Worm (Caenorhabditis elegans) whole organism, L3 larva: Measurements from ENCODE around the gene srw-124.

ENCODE experiments used
- R02D3.7 ChIP-seq: fragments of 150-350 bp; optimal IDR thresholded peaks from 2 replicates; lab custom pipeline; 2014; ENCODE audit warnings: missing biosample characterization, missing genetic modification characterization
- aly-2 ChIP-seq: fragments of 150-350 bp; optimal IDR thresholded peaks from 2 replicates; lab custom pipeline; 2014; ENCODE audit warnings: missing biosample characterization, missing genetic modification characterization
- ceh-16 ChIP-seq: sonication (generic microtip); optimal IDR thresholded peaks from 2 replicates; lab custom pipeline; 2017; ENCODE audit warnings: missing biosample characterization, missing genetic modification characterization
- ceh-28 ChIP-seq: fragments of 150-350 bp; optimal IDR thresholded peaks from 2 replicates; lab custom pipeline; 2014; ENCODE audit warnings: missing biosample characterization, missing genetic modification reagents, missing genetic modification characterization
- egl-27 ChIP-seq: sonication (generic microtip); optimal IDR thresholded peaks from 4 replicates; lab custom pipeline; 2017; ENCODE audit warnings: missing biosample characterization, missing genetic modification reagents, missing genetic modification characterization
- egl-5 ChIP-seq: fragments of 150-350 bp; optimal IDR thresholded peaks from 2 replicates; lab custom pipeline; 2017; ENCODE audit warnings: missing biosample characterization, missing genetic modification reagents, missing genetic modification characterization, inconsistent platforms
- elt-2 ChIP-seq: sonication (generic microtip); optimal IDR thresholded peaks from 2 replicates; lab custom pipeline; 2016; ENCODE audit warnings: missing genetic modification reagents, mild to moderate bottlenecking, missing genetic modification characterization, missing compliant biosample characterization
- elt-3 ChIP-seq, 3 experiments: fragments of 150-350 bp in 1 of 3; sonication (generic microtip) in 2 of 3; optimal IDR thresholded peaks; 2 replicates in 2 of 3; 4 replicates in 1 of 3; lab custom pipeline; 2014 to 2017; ENCODE audit warnings: missing biosample characterization in 3 of 3, missing genetic modification characterization in 3 of 3
- eor-1 ChIP-seq, 2 experiments: fragments of 150-350 bp; optimal IDR thresholded peaks; 2 replicates each; lab custom pipeline; 2014 to 2018; ENCODE audit warnings: missing biosample characterization in 2 of 2, missing genetic modification characterization in 2 of 2
- fkh-10 ChIP-seq: sonication (generic microtip); optimal IDR thresholded peaks from 2 replicates; lab custom pipeline; 2017; ENCODE audit warnings: missing biosample characterization, missing genetic modification reagents, missing genetic modification characterization
- fos-1 ChIP-seq: fragments of 150-350 bp; optimal IDR thresholded peaks from 2 replicates; lab custom pipeline; 2014; ENCODE audit warnings: missing biosample characterization, missing genetic modification characterization
- hmg-11 ChIP-seq: sonication (generic microtip); optimal IDR thresholded peaks from 2 replicates; lab custom pipeline; 2016; ENCODE audit warnings: missing genetic modification characterization, missing compliant biosample characterization
- jun-1 ChIP-seq: fragments of 150-350 bp; optimal IDR thresholded peaks from 2 replicates; lab custom pipeline; 2014; ENCODE audit warnings: missing biosample characterization, missing genetic modification reagents, missing genetic modification characterization
- lin-15B ChIP-seq: fragments of 150-350 bp; optimal IDR thresholded peaks from 2 replicates; lab custom pipeline; 2014; ENCODE audit warnings: missing biosample characterization, missing genetic modification characterization
- lsy-12 ChIP-seq: sonication (generic microtip); optimal IDR thresholded peaks from 2 replicates; lab custom pipeline; 2016; ENCODE audit warnings: mild to moderate bottlenecking, missing genetic modification characterization, missing compliant biosample characterization
- mdl-1 ChIP-seq: fragments of 150-350 bp; optimal IDR thresholded peaks from 2 replicates; lab custom pipeline; 2014; ENCODE audit warnings: missing biosample characterization, missing genetic modification characterization
- nfya-1 ChIP-seq: sonication (generic microtip); optimal IDR thresholded peaks from 2 replicates; lab custom pipeline; 2017; ENCODE audit warnings: missing genetic modification characterization, mild to moderate bottlenecking, missing compliant biosample characterization, antibody characterized with exemption, moderate library complexity; ENCODE audit not compliant: insufficient read depth
- nhr-11 ChIP-seq: fragments of 150-350 bp; optimal IDR thresholded peaks from 2 replicates; lab custom pipeline; 2014; ENCODE audit warnings: missing biosample characterization, missing genetic modification characterization
- nhr-12 ChIP-seq: fragments of 150-350 bp; optimal IDR thresholded peaks from 2 replicates; lab custom pipeline; 2014; ENCODE audit warnings: missing biosample characterization, missing genetic modification characterization
- nhr-23 ChIP-seq: fragments of 150-350 bp; optimal IDR thresholded peaks from 2 replicates; lab custom pipeline; 2014; ENCODE audit warnings: missing biosample characterization, missing genetic modification reagents, missing genetic modification characterization
- nhr-237 ChIP-seq: fragments of 150-350 bp; optimal IDR thresholded peaks from 2 replicates; lab custom pipeline; 2014; ENCODE audit warnings: missing biosample characterization, missing genetic modification characterization
- nhr-25 ChIP-seq: sonication (generic microtip); optimal IDR thresholded peaks from 2 replicates; lab custom pipeline; 2017; ENCODE audit warnings: missing biosample characterization, missing genetic modification characterization
- nhr-28 ChIP-seq: fragments of 150-350 bp; optimal IDR thresholded peaks from 2 replicates; lab custom pipeline; 2014; ENCODE audit warnings: missing biosample characterization, missing genetic modification characterization
- nhr-43 ChIP-seq: sonication (generic microtip); optimal IDR thresholded peaks from 2 replicates; lab custom pipeline; 2016; ENCODE audit warnings: mild to moderate bottlenecking, missing genetic modification characterization, missing compliant biosample characterization; ENCODE audit not compliant: poor library complexity, severe bottlenecking
- nhr-67 ChIP-seq: fragments of 150-350 bp; optimal IDR thresholded peaks from 2 replicates; lab custom pipeline; 2014; ENCODE audit warnings: missing biosample characterization, missing genetic modification characterization
- nhr-76 ChIP-seq: fragments of 150-350 bp; sonication (generic microtip); optimal IDR thresholded peaks from 5 replicates; lab custom pipeline; 2014; ENCODE audit warnings: missing biosample characterization, missing genetic modification characterization
- nhr-77 ChIP-seq: fragments of 150-350 bp; optimal IDR thresholded peaks from 2 replicates; lab custom pipeline; 2014; ENCODE audit warnings: missing biosample characterization, missing genetic modification characterization
- pha-4 ChIP-seq: fragments of 150-350 bp; optimal IDR thresholded peaks from 2 replicates; lab custom pipeline; 2014; ENCODE audit warnings: missing biosample characterization, missing genetic modification reagents, missing genetic modification characterization
- pqm-1 ChIP-seq: fragments of 150-350 bp; optimal IDR thresholded peaks from 2 replicates; lab custom pipeline; 2017; ENCODE audit warnings: missing biosample characterization, missing genetic modification characterization, inconsistent platforms
- skn-1 ChIP-seq: fragments of 150-350 bp; optimal IDR thresholded peaks from 2 replicates; lab custom pipeline; 2014; ENCODE audit warnings: missing biosample characterization, missing genetic modification characterization
- snpc-4 ChIP-seq: fragments of 150-350 bp; optimal IDR thresholded peaks from 2 replicates; lab custom pipeline; 2014; ENCODE audit warnings: missing biosample characterization, missing genetic modification characterization
- tbx-2 ChIP-seq: sonication (generic microtip); optimal IDR thresholded peaks from 2 replicates; lab custom pipeline; 2016; ENCODE audit warnings: mild to moderate bottlenecking, missing genetic modification characterization, missing compliant biosample characterization
- unc-39 ChIP-seq: sonication (generic microtip); optimal IDR thresholded peaks from 4 replicates; lab custom pipeline; 2017; ENCODE audit warnings: missing biosample characterization, missing genetic modification characterization
- unc-62 ChIP-seq: fragments of 150-350 bp; sonication (generic microtip); optimal IDR thresholded peaks from 4 replicates; lab custom pipeline; 2014; ENCODE audit warnings: missing biosample characterization, missing genetic modification reagents, missing genetic modification characterization
- zag-1 ChIP-seq: fragments of 150-350 bp; optimal IDR thresholded peaks from 2 replicates; lab custom pipeline; 2014; ENCODE audit warnings: missing biosample characterization, missing genetic modification characterization
- ztf-11 ChIP-seq: fragments of 150-350 bp; optimal IDR thresholded peaks from 2 replicates; lab custom pipeline; 2014; ENCODE audit warnings: missing biosample characterization, missing genetic modification characterization
- ztf-4 ChIP-seq: fragments of 150-350 bp; optimal IDR thresholded peaks from 2 replicates; lab custom pipeline; 2014; ENCODE audit warnings: missing biosample characterization, missing genetic modification characterization

srw-124 gene

DNA sequence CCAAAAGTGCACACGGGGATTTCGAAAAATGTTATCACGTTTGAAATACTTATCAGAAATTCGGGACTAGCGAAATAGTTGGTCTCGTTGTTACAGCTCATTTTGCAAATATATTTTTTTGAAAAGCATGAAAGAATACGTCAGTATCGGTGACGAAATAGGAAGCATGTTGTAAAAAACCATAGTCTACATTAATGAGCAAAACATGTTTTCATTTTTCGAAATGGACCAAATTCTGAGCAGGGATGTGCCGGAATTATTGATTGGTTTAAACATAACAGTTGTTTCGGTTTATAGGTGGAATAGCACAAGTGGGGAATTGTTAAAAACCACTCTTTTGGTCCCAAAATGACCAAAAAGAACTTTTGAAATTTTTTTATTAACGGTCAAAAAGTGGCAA, 42.3 kb upstream of the srw-124 start, which contains the start of gene srh-247:
Gene srh-247, minus strand, starts transcription at position 101 of the 400 bp plus-strand sequence.
- no peak for TF ChIP-seq ztf-4
- no peak for TF ChIP-seq nhr-67 (tag; lab: Kevin White, UChicago)
- TF ChIP-seq nhr-237 (tag; lab: Kevin White, UChicago) = no peak
- TF ChIP-seq eor-1 (tag; optimal IDR thresholded peaks at IDR 0.05; lab: Kevin White, UChicago) = no peak
- no peak for TF ChIP-seq nhr-11
- TF ChIP-seq fos-1 (tag; lab: Kevin White, UChicago) = no peak
- no peak for TF ChIP-seq pqm-1
- TF ChIP-seq nhr-77 (tag; lab: Kevin White, UChicago) = no peak
- no peak for TF ChIP-seq unc-39 (tag; lab: Kevin White, UChicago)
- no peak for TF ChIP-seq R02D3.7
- TF ChIP-seq ceh-28 (tag; lab: Kevin White, UChicago) = no peak
- TF ChIP-seq tbx-2 (tag; lab: Kevin White, UChicago) = no peak
- TF ChIP-seq snpc-4 (tag; lab: Kevin White, UChicago) = no peak
- no peak for TF ChIP-seq nhr-25 (tag; lab: Kevin White, UChicago)
- no peak for TF ChIP-seq elt-2 (tag; lab: Kevin White, UChicago)
- no peak for TF ChIP-seq nhr-28 (tag; lab: Kevin White, UChicago)
- TF ChIP-seq ceh-16 = no peak
- TF ChIP-seq egl-27 (tag; lab: Kevin White, UChicago) = no peak
- no peak for TF ChIP-seq jun-1 (tag; lab: Kevin White, UChicago)

DNA sequence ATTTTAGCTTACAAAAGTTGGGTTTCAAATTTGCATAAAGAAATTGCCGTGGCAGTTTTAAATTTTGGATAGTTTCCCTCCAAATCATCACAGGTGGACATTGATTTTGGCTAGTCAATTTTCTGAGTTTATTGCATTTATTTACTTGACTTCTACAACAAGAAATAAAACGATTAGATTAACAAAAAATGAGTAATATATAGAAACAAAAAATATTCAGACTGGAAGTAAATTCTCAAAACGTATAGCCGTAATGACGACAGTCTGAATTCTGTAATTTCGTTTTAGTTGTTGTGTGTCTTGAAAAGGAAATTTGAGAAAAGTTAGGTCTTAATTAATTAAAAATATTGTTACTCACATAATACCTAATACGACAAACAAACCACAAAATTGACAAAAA, 37.9 kb upstream of the srw-124 start, which contains the start of gene srw-141:
Gene srw-141, minus strand, starts transcription at position 101 of the 400 bp plus-strand sequence.
- no peak for TF ChIP-seq nhr-11
- no peak for TF ChIP-seq mdl-1 (tag; lab: Kevin White, UChicago)
- TF ChIP-seq nhr-237 (tag; lab: Kevin White, UChicago) = no peak
- TF ChIP-seq nfya-1 (tag; lab: Kevin White, UChicago) = no peak
- no peak for TF ChIP-seq tbx-2 (tag; lab: Kevin White, UChicago)
- TF ChIP-seq nhr-25 (tag; lab: Kevin White, UChicago) = no peak
- TF ChIP-seq jun-1 (tag; lab: Kevin White, UChicago) = no peak
- TF ChIP-seq hmg-11 (tag; lab: Kevin White, UChicago) = no peak
- TF ChIP-seq lsy-12 (tag; lab: Kevin White, UChicago) = no peak
- no peak for TF ChIP-seq egl-27 (tag; lab: Kevin White, UChicago)
- no peak for TF ChIP-seq ceh-28 (tag; lab: Kevin White, UChicago)
- no peak for TF ChIP-seq ceh-16
- TF ChIP-seq pha-4 (tag; lab: Kevin White, UChicago) = no peak
- TF ChIP-seq nhr-43 = no peak
- TF ChIP-seq, all 47 proteins: peak for 0

DNA sequence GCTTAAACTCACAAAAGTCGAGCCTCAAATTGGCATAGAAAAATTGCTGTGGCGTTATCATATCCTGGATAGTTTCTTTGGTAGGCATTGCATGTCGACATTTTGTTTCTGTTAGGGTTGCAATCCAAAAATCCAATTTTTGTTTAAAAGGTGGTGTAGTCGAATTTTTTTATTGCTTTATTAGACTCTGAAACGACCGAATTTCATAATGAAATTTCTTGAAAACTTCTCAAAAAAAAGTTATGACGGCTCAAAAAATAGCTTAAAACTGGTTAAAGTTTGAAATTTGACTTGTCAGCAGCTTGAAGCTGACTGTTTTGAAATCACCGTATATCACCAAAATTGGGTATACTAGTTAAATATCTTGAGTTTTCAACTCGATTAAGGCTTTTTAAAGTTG, 35.0 kb upstream of the srw-124 start, which contains the start of gene srw-143:
Gene srw-143, minus strand, starts transcription at position 101 of the 400 bp plus-strand sequence.
- TF ChIP-seq nhr-12 (tag; lab: Kevin White, UChicago) (no peak), aly-2 (no peak), nhr-67 (tag; lab: Kevin White, UChicago) (no peak), nhr-28 (tag; lab: Kevin White, UChicago) (no peak), nhr-76 (tag; lab: Kevin White, UChicago) (no peak), ceh-28 (tag; lab: Kevin White, UChicago) (no peak), lsy-12 (tag; lab: Kevin White, UChicago) (no peak), elt-2 (tag; lab: Kevin White, UChicago) (no peak), ztf-11 (tag; lab: Kevin White, UChicago) (no peak), nhr-23 (tag; lab: Kevin White, UChicago) (no peak), tbx-2 (tag; lab: Kevin White, UChicago) (no peak), egl-27 (tag; lab: Kevin White, UChicago) (no peak), jun-1 (tag; lab: Kevin White, UChicago) (no peak), egl-5 (no peak)

DNA sequence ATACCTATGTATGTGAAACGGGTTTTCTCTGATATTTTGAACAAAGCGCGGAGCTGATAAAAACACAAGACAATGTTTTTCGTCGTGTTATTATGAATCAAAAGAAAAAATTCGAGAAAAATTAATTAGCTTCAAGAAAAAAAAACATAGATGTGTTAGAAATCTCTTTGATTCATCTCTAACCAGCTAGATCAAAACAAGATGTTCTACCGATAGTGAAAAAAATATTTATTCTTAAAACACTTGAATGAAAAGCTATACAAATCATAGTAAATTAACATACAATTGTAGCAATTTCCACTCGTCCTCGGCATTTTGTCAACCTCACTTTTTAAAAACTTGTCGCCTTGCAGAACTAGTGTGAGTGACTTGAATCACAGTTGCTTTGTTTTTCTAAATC, 34.1 kb upstream of the srw-124 start:
- no peak for TF ChIP-seq fkh-10 (GFP tag; lab: Kevin White, UChicago)
- no peak for TF ChIP-seq nhr-67 (tag; lab: Kevin White, UChicago)
- no peak for TF ChIP-seq jun-1 (tag; lab: Kevin White, UChicago)

DNA sequence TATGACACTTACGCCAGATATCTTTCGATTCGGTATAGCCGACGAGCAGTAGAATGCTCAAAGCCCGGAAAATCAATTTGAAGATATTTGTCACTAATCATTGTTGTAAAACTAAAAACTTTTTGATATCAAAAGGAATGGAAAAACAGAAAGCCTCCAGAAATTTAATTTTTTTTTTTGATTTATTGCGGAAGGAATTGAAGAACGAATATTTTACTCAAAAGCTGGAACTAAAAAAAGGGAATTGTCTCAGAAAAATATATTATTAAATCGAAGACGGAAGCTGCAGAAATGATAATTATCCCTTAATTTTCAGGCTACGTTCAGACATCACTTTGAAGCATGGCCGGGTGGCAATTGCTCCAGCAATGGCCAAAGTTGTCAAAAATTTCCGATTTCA, 32.5 kb upstream of the srw-124 start, which contains the start of gene srw-137:
Gene srw-137, minus strand, starts transcription at position 101 of the 400 bp plus-strand sequence.
- no peak for TF ChIP-seq egl-27 (tag; lab: Kevin White, UChicago)
- no peak for TF ChIP-seq nfya-1 (tag; lab: Kevin White, UChicago)
- no peak for TF ChIP-seq elt-3 (tag; optimal IDR thresholded peaks at IDR 0.05; lab: Kevin White, UChicago)
- TF ChIP-seq eor-1 (tag; optimal IDR thresholded peaks at IDR 0.05; lab: Kevin White, UChicago) = no peak
- TF ChIP-seq lin-15B (tag; lab: Kevin White, UChicago) = no peak
- TF ChIP-seq unc-62 (GFP tag; lab: Kevin White, UChicago) = no peak
- no peak for TF ChIP-seq ceh-28 (tag; lab: Kevin White, UChicago)
- no peak for TF ChIP-seq skn-1 (tag; lab: Kevin White, UChicago)
- no peak for TF ChIP-seq fos-1 (tag; lab: Kevin White, UChicago)
- no peak for TF ChIP-seq zag-1
- TF ChIP-seq tbx-2 (tag; lab: Kevin White, UChicago) = no peak
- no peak for TF ChIP-seq nhr-237 (tag; lab: Kevin White, UChicago)
- TF ChIP-seq nhr-67 (tag; lab: Kevin White, UChicago) = no peak
